In the genomic region with DNA sequence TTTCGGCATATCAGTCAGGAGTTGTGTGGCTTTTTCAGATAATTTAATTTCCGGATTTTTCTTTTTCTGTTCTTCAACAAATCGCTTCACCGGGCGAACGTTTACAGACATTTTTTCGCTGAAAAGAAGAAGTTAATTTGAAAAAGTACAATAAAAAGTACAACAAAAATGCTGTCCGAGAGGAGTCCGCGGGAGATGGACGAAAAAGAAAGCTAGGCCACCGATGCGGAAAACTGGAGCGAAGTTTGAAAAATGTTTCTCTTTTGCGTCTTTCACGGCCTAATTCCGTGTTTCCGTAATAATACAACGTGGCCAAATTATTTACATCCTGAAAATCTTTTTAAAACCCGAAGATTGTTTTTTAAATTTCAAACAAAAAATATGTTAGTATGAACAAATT, we compare ENCODE assay signal across 3 worm cellular contexts.
TF ChIP-seq lines count a peak whose summit lies in the region.

TSS of gene thoc-5 (minus strand) at position 152 of the 400 bp plus-strand sequence.

TF ChIP-seq in whole organism, L1 larva, 84 proteins besides CTCF, POLR2A, EP300 and RAD21 (continued from another document and continues in another):
- TF ChIP-seq lsy-2 (tag; optimal IDR thresholded peaks at IDR 0.05; lab: Kevin White, UChicago) (peak; percentile 87 to 90), ceh-88 (GFP tag; IDR thresholded peaks at IDR 0.05; lab: Robert Waterston, UW) (peak; percentile 67), egl-27 (tag; optimal IDR thresholded peaks at IDR 0.05; lab: Kevin White, UChicago) (no peak), nhr-84 (tag; optimal IDR thresholded peaks at IDR 0.05; lab: Kevin White, UChicago) (no peak), vab-15 (tag; optimal IDR thresholded peaks at IDR 0.05; lab: Kevin White, UChicago) (peak; percentile 52), snpc-4 (tag; optimal IDR thresholded peaks at IDR 0.05; lab: Kevin White, UChicago) (peak; percentile 57), unc-30 (tag; optimal IDR thresholded peaks at IDR 0.05; lab: Kevin White, UChicago) (no peak), lin-13 (GFP tag; optimal IDR thresholded peaks at IDR 0.05; lab: Kevin White, UChicago) (peak; percentile 67), tlp-1 (tag; optimal IDR thresholded peaks at IDR 0.05; lab: Kevin White, UChicago) (no peak), aha-1 (tag; optimal IDR thresholded peaks at IDR 0.05; lab: Kevin White, UChicago) (peak; percentile 44), nhr-71 (tag; optimal IDR thresholded peaks at IDR 0.05; lab: Kevin White, UChicago) (peak; percentile 95), ets-5 (GFP tag; IDR thresholded peaks at IDR 0.05; lab: Robert Waterston, UW) (no peak), unc-98 (GFP tag; IDR thresholded peaks at IDR 0.05; lab: Robert Waterston, UW) (peak; percentile 96), nhr-19 (GFP tag; conservative IDR thresholded peaks at IDR 0.05; lab: Robert Waterston, UW) (peak; percentile 91), fkh-8 (tag; optimal IDR thresholded peaks at IDR 0.05; lab: Kevin White, UChicago) (peak; percentile 87), xbp-1 (tag; optimal IDR thresholded peaks at IDR 0.05; lab: Kevin White, UChicago) (peak; percentile 91), mep-1 (tag; optimal IDR thresholded peaks at IDR 0.05; lab: Kevin White, UChicago) (peak; percentile 82), skn-1 (tag; optimal IDR thresholded peaks at IDR 0.05; lab: Kevin White, UChicago) (peak; percentile 69), zip-4 (GFP tag; optimal IDR thresholded peaks at IDR 0.05; lab: Kevin White, UChicago) (peak; percentile 71), swsn-7 (tag; optimal IDR thresholded peaks at IDR 0.05; lab: Kevin White, UChicago) (peak; percentile 91), pax-3 (tag; optimal IDR thresholded peaks at IDR 0.05; lab: Kevin White, UChicago) (peak; percentile 95), mdl-1 (tag; optimal IDR thresholded peaks at IDR 0.05; lab: Kevin White, UChicago) (peak in 1 of 2 experiments; percentile 54), jun-1 (tag; optimal IDR thresholded peaks at IDR 0.05; lab: Kevin White, UChicago) (peak; percentile 41), nhr-237 (tag; optimal IDR thresholded peaks at IDR 0.05; lab: Kevin White, UChicago) (no peak), elt-3 (tag; optimal IDR thresholded peaks at IDR 0.05; lab: Kevin White, UChicago) (peak in 2 of 6 experiments; percentile 61 to 69), irx-1 (tag; optimal IDR thresholded peaks at IDR 0.05; lab: Kevin White, UChicago) (peak; percentile 96), efl-3 (GFP tag; optimal IDR thresholded peaks at IDR 0.05; lab: Kevin White, UChicago) (peak; percentile 80), F16B12.6 (tag; optimal IDR thresholded peaks at IDR 0.05; lab: Kevin White, UChicago) (peak; percentile 58), fkh-10 (GFP tag; optimal IDR thresholded peaks at IDR 0.05; lab: Kevin White, UChicago) (no peak), lin-14 (GFP tag; optimal IDR thresholded peaks at IDR 0.05; lab: Kevin White, UChicago) (peak; percentile 84), nhr-90 (tag; optimal IDR thresholded peaks at IDR 0.05; lab: Kevin White, UChicago; ENCODE audit: poor library complexity) (peak; percentile 96), fkh-4 (tag; optimal IDR thresholded peaks at IDR 0.05; lab: Kevin White, UChicago; ENCODE audit: borderline replicate concordance) (peak; percentile 99), dpl-1 (GFP tag; optimal IDR thresholded peaks at IDR 0.05; lab: Kevin White, UChicago) (peak; percentile 95 to 98 (median 98)), C34B4.2 (tag; optimal IDR thresholded peaks at IDR 0.05; lab: Kevin White, UChicago) (peak; percentile 35), blmp-1 (tag; optimal IDR thresholded peaks at IDR 0.05; lab: Kevin White, UChicago) (peak; percentile 69), sox-4 (tag; optimal IDR thresholded peaks at IDR 0.05; lab: Kevin White, UChicago) (peak; percentile 97), ceh-8 (GFP tag; optimal IDR thresholded peaks at IDR 0.05; lab: Kevin White, UChicago) (peak; percentile 76), nhr-77 (tag; optimal IDR thresholded peaks at IDR 0.05; lab: Kevin White, UChicago) (no peak), Y116A8C.19 (tag; optimal IDR thresholded peaks at IDR 0.05; lab: Kevin White, UChicago; ENCODE audit: borderline replicate concordance) (peak; percentile 92), hlh-4 (tag; optimal IDR thresholded peaks at IDR 0.05; lab: Kevin White, UChicago) (peak; percentile 80), nhr-76 (tag; optimal IDR thresholded peaks at IDR 0.05; lab: Kevin White, UChicago) (no peak), snu-23 (GFP tag; optimal IDR thresholded peaks at IDR 0.05; lab: Kevin White, UChicago) (peak; percentile 88)

TF ChIP-seq in whole organism, L3 larva, 47 proteins besides CTCF, POLR2A, EP300 and RAD21 (continued from another document):
- no peak for TF ChIP-seq egl-27 (tag; optimal IDR thresholded peaks at IDR 0.05; lab: Kevin White, UChicago)
- peak; percentile 37 for TF ChIP-seq ceh-82 (tag; optimal IDR thresholded peaks at IDR 0.05; lab: Kevin White, UChicago)
- TF ChIP-seq jun-1 (tag; optimal IDR thresholded peaks at IDR 0.05; lab: Kevin White, UChicago) = peak; percentile 37
- TF ChIP-seq lin-15B (tag; optimal IDR thresholded peaks at IDR 0.05; lab: Kevin White, UChicago) = peak; percentile 86
- TF ChIP-seq mdl-1 (tag; optimal IDR thresholded peaks at IDR 0.05; lab: Kevin White, UChicago) = no peak
- TF ChIP-seq nfya-1 (tag; optimal IDR thresholded peaks at IDR 0.05; lab: Kevin White, UChicago; ENCODE audit: insufficient read depth) = peak; percentile 79
- no peak for TF ChIP-seq zag-1 (tag; optimal IDR thresholded peaks at IDR 0.05; lab: Kevin White, UChicago)
- TF ChIP-seq elt-2 (tag; optimal IDR thresholded peaks at IDR 0.05; lab: Kevin White, UChicago) = peak; percentile 25
- peak; percentile 80 for TF ChIP-seq nhr-23 (tag; optimal IDR thresholded peaks at IDR 0.05; lab: Kevin White, UChicago)
- no peak for TF ChIP-seq nhr-67 (tag; optimal IDR thresholded peaks at IDR 0.05; lab: Kevin White, UChicago)
- peak; percentile 31 for TF ChIP-seq pqm-1 (tag; optimal IDR thresholded peaks at IDR 0.05; lab: Kevin White, UChicago)
- TF ChIP-seq aly-2 (tag; optimal IDR thresholded peaks at IDR 0.05; lab: Kevin White, UChicago) = no peak
- peak; percentile 74 for TF ChIP-seq snpc-4 (tag; optimal IDR thresholded peaks at IDR 0.05; lab: Kevin White, UChicago)
- no peak for TF ChIP-seq fkh-2 (tag; optimal IDR thresholded peaks at IDR 0.05; lab: Kevin White, UChicago)
- no peak for TF ChIP-seq unc-62 (GFP tag; optimal IDR thresholded peaks at IDR 0.05; lab: Kevin White, UChicago)
- no peak for TF ChIP-seq nhr-12 (tag; optimal IDR thresholded peaks at IDR 0.05; lab: Kevin White, UChicago)
- TF ChIP-seq nhr-11 (tag; optimal IDR thresholded peaks at IDR 0.05; lab: Kevin White, UChicago) = no peak
- TF ChIP-seq tbx-2 (tag; optimal IDR thresholded peaks at IDR 0.05; lab: Kevin White, UChicago) = no peak
- TF ChIP-seq R02D3.7 (tag; optimal IDR thresholded peaks at IDR 0.05; lab: Kevin White, UChicago) = peak; percentile 41
- TF ChIP-seq fkh-10 (GFP tag; optimal IDR thresholded peaks at IDR 0.05; lab: Kevin White, UChicago) = no peak
- TF ChIP-seq egl-5 (tag; optimal IDR thresholded peaks at IDR 0.05; lab: Kevin White, UChicago) = peak; percentile 18
- no peak for TF ChIP-seq ceh-16 (tag; optimal IDR thresholded peaks at IDR 0.05; lab: Kevin White, UChicago)
- peak; percentile 16 for TF ChIP-seq lin-39 (tag; optimal IDR thresholded peaks at IDR 0.05; lab: Kevin White, UChicago)
- TF ChIP-seq ceh-28 (tag; optimal IDR thresholded peaks at IDR 0.05; lab: Kevin White, UChicago) = peak; percentile 53
- TF ChIP-seq nhr-237 (tag; optimal IDR thresholded peaks at IDR 0.05; lab: Kevin White, UChicago) = no peak
- TF ChIP-seq lsy-12 (tag; optimal IDR thresholded peaks at IDR 0.05; lab: Kevin White, UChicago) = peak; percentile 86
- no peak for TF ChIP-seq sea-2 (GFP tag; optimal IDR thresholded peaks at IDR 0.05; lab: Kevin White, UChicago)
- peak; percentile 32 for TF ChIP-seq hmg-11 (tag; optimal IDR thresholded peaks at IDR 0.05; lab: Kevin White, UChicago)

TF ChIP-seq in whole organism, young adult, 124 proteins besides CTCF, POLR2A, EP300 and RAD21 (continued from another document):
- TF ChIP-seq F55B11.4 (tag; optimal IDR thresholded peaks at IDR 0.05; lab: Kevin White, UChicago; ENCODE audit: borderline replicate concordance, insufficient read depth) (no peak), hmg-1.2 (GFP tag; IDR thresholded peaks at IDR 0.05; lab: Robert Waterston, UW) (peak; percentile 26; the same call in 1 of the 2 replicates), ztf-6 (GFP tag; IDR thresholded peaks at IDR 0.05; lab: Robert Waterston, UW) (no peak), rec-8 (tag; optimal IDR thresholded peaks at IDR 0.05; lab: Kevin White, UChicago) (peak; percentile 45 to 56), ceh-40 (GFP tag; IDR thresholded peaks at IDR 0.05; lab: Robert Waterston, UW) (0 out of 2 replicates have a peak, but pooled peaks have one; percentile 43), Y53G8AR.9 (GFP tag; conservative IDR thresholded peaks at IDR 0.05; lab: Robert Waterston, UW) (no peak; the same call in 1 of the 2 replicates), attf-5 (GFP tag; optimal IDR thresholded peaks at IDR 0.05; lab: Kevin White, UChicago) (peak; percentile 6), fkh-3 (tag; optimal IDR thresholded peaks at IDR 0.05; lab: Kevin White, UChicago) (no peak), snpc-3.4 (tag; optimal IDR thresholded peaks at IDR 0.05; lab: Kevin White, UChicago) (no peak), athp-1 (tag; optimal IDR thresholded peaks at IDR 0.05; lab: Kevin White, UChicago) (peak; percentile 35), ZK185.1 (tag; optimal IDR thresholded peaks at IDR 0.05; lab: Kevin White, UChicago; ENCODE audit: poor library complexity, severe bottlenecking) (peak; percentile 82), lag-1 (GFP tag; IDR thresholded peaks at IDR 0.05; lab: Robert Waterston, UW) (0 out of 2 replicates have a peak, but pooled peaks have one; percentile 74), F57C9.4 (tag; optimal IDR thresholded peaks at IDR 0.05; lab: Kevin White, UChicago) (no peak), lsl-1 (GFP tag; optimal IDR thresholded peaks at IDR 0.05; lab: Kevin White, UChicago) (peak; percentile 49), D2030.7 (GFP tag; IDR thresholded peaks at IDR 0.05; lab: Robert Waterston, UW) (peak; percentile 22; the same call in 1 of the 2 replicates), ztf-28 (GFP tag; IDR thresholded peaks at IDR 0.05; lab: Robert Waterston, UW) (0 out of 2 replicates have a peak, but pooled peaks have one; percentile 25), mes-4 (tag; optimal IDR thresholded peaks at IDR 0.05; lab: Kevin White, UChicago) (no peak), let-607 (tag; optimal IDR thresholded peaks at IDR 0.05; lab: Kevin White, UChicago) (peak in 1 of 2 experiments; percentile 56), mcd-1 (GFP tag; IDR thresholded peaks at IDR 0.05; lab: Robert Waterston, UW) (peak; percentile 81), nfyb-1 (GFP tag; IDR thresholded peaks at IDR 0.05; lab: Robert Waterston, UW) (peak; percentile 44; the same call in 1 of the 2 replicates), zfh-2 (GFP tag; conservative IDR thresholded peaks at IDR 0.05; lab: Robert Waterston, UW) (no peak), aptf-2 (GFP tag; conservative IDR thresholded peaks at IDR 0.05; lab: Robert Waterston, UW) (peak; percentile 75), sdz-38 (tag; optimal IDR thresholded peaks at IDR 0.05; lab: Kevin White, UChicago) (no peak), dox-1 (GFP tag; IDR thresholded peaks at IDR 0.05; lab: Robert Waterston, UW) (no peak), tbx-9 (tag; optimal IDR thresholded peaks at IDR 0.05; lab: Kevin White, UChicago; ENCODE audit: borderline replicate concordance) (no peak), ceh-27 (GFP tag; optimal IDR thresholded peaks at IDR 0.05; lab: Kevin White, UChicago) (peak; percentile 87), tbp1 (GFP tag; optimal IDR thresholded peaks at IDR 0.05; lab: Kevin White, UChicago) (no peak), B0336.3 (GFP tag; IDR thresholded peaks at IDR 0.05; lab: Robert Waterston, UW) (no peak), mxl-1 (tag; optimal IDR thresholded peaks at IDR 0.05; lab: Kevin White, UChicago) (no peak), Y95B8A.8 (GFP tag; IDR thresholded peaks at IDR 0.05; lab: Robert Waterston, UW) (no peak), madf-6 (GFP tag; IDR thresholded peaks at IDR 0.05; lab: Robert Waterston, UW) (peak; percentile 65; the same call in 1 of the 2 replicates), sea-2 (GFP tag; IDR thresholded peaks at IDR 0.05; lab: Robert Waterston, UW) (no peak), efl-1 (GFP tag; optimal IDR thresholded peaks at IDR 0.05; lab: Kevin White, UChicago) (peak; percentile 70), T26A5.8 (tag; optimal IDR thresholded peaks at IDR 0.05; lab: Kevin White, UChicago) (no peak), rcor-1 (GFP tag; IDR thresholded peaks at IDR 0.05; lab: Robert Waterston, UW) (peak; percentile 69), zim-3 (tag; optimal IDR thresholded peaks at IDR 0.05; lab: Kevin White, UChicago) (peak; percentile 32), ekl-4 (GFP tag; IDR thresholded peaks at IDR 0.05; lab: Robert Waterston, UW) (peak; percentile 47; the same call in 1 of the 2 replicates), lin-40 (tag; optimal IDR thresholded peaks at IDR 0.05; lab: Kevin White, UChicago) (peak; percentile 66), pbrm-1 (GFP tag; IDR thresholded peaks at IDR 0.05; lab: Robert Waterston, UW) (peak; percentile 61; the same call in 1 of the 2 replicates), F33H1.4 (GFP tag; IDR thresholded peaks at IDR 0.05; lab: Robert Waterston, UW) (peak; percentile 61)
